Worm (Caenorhabditis elegans): ENCODE measurements around the gene rabn-5.
A peak's percentile ranks its signal among the peaks of the same experiment; 100 is the strongest.

The rabn-5 gene

DNA sequence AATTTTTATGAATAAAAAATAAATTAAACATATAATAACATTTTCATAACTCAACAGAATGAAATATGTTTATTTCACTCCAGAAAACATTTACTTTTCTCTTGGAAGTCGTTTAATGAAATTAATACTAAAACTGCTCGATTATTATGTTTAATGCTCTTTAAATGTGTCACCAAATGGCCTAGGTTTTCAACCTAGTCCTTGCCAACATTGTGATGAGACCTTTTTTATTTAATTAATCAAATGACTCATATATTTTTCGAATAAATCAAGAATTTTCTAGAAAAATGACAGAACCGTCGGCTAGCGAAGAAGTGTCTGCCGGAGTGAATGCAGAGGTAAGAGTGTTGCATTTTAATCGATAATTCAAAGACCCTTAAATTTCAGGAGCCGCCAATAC lies at the start of gene rabn-5:
rabn-5 (plus strand) TSS at position 284 of the 400 bp plus-strand sequence.
- TF ChIP-seq unc-55 (GFP tag; optimal IDR thresholded peaks at IDR 0.05) (peak; percentile 12), che-1 (tag; optimal IDR thresholded peaks at IDR 0.05) (no peak), ceh-14 (tag; optimal IDR thresholded peaks at IDR 0.05) (no peak), pag-3 (tag; optimal IDR thresholded peaks at IDR 0.05; ENCODE audit: borderline replicate concordance) (no peak), pha-4 (tag; optimal IDR thresholded peaks at IDR 0.05) (no peak), K02D7.2 (tag; optimal IDR thresholded peaks at IDR 0.05) (no peak), ets-4 (tag; optimal IDR thresholded peaks at IDR 0.05) (peak; percentile 42), pax-1 (tag; optimal IDR thresholded peaks at IDR 0.05) (no peak), ceh-22 (tag; optimal IDR thresholded peaks at IDR 0.05) (no peak), unc-42 (tag; optimal IDR thresholded peaks at IDR 0.05) (peak; percentile 58)

DNA sequence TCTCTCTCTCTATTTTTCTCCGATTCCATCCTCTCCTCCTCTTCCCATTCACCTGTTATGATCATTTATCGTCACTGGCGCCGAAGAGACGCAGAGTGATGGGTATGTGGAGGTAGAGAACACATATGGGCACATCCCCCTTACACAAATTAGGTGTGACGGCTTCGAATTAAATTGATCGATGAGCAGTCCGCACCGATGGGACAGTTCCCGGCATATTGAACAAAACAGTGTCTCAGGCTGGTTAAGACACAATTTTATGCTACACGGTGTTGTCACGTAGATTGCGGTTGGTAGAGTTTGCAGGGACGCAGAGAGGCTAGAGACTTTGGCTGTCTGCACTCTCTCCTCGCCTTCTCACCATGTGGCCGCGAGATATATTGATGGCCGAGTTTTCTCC lies 49.6 kb upstream of the rabn-5 start, which contains the start of gene R12B2.7:
R12B2.7 (plus strand) TSS at position 247 of the 400 bp plus-strand sequence.
- TF ChIP-seq K02D7.2 (tag; optimal IDR thresholded peaks at IDR 0.05) (no peak), tbx-2 (tag; optimal IDR thresholded peaks at IDR 0.05) (peak; percentile 13), unc-55 (GFP tag; optimal IDR thresholded peaks at IDR 0.05) (peak; percentile 34)

DNA sequence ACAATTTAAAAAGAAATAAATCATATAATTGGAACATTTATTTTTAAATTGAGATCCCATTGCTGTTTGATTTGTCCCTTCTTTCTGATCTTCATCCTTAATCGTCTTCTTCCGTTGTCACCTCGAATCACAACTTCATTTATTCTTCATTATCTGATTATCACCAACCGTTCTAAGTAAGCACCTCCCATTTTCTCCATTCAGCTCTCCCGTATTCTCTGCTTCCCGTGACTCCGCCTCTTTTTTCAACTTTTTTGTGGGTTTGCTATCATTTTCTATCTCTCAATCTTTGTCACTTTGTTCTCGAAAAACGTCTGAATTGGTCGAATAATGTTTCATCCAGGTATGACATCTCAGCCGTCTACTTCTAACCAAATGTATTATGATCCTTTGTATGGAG lies 48.4 kb upstream of the rabn-5 start, which contains the start of gene sma-4:
sma-4 (plus strand) TSS at position 301 of the 400 bp plus-strand sequence.
- no peak for TF ChIP-seq unc-86 (tag; optimal IDR thresholded peaks at IDR 0.05)
- no peak for TF ChIP-seq tbx-2 (tag; optimal IDR thresholded peaks at IDR 0.05)
- TF ChIP-seq lim-6 (tag; optimal IDR thresholded peaks at IDR 0.05) = no peak
- no peak for TF ChIP-seq ref-2 (tag; optimal IDR thresholded peaks at IDR 0.05)
- no peak for TF ChIP-seq pat-9 (tag; optimal IDR thresholded peaks at IDR 0.05)
- no peak for TF ChIP-seq fax-1 (tag; optimal IDR thresholded peaks at IDR 0.05)
- no peak for TF ChIP-seq pha-4 (tag; optimal IDR thresholded peaks at IDR 0.05)
- no peak for TF ChIP-seq zip-5 (tag; optimal IDR thresholded peaks at IDR 0.05)
- no peak for TF ChIP-seq ceh-2 (tag; optimal IDR thresholded peaks at IDR 0.05)
- no peak for TF ChIP-seq ceh-19 (GFP tag; optimal IDR thresholded peaks at IDR 0.05)
- TF ChIP-seq fkh-10 (GFP tag; optimal IDR thresholded peaks at IDR 0.05) = no peak
- no peak for TF ChIP-seq tbx-7 (tag; optimal IDR thresholded peaks at IDR 0.05)
- no peak for TF ChIP-seq ceh-31 (tag; optimal IDR thresholded peaks at IDR 0.05)
- no peak for TF ChIP-seq F13H6.1 (tag; optimal IDR thresholded peaks at IDR 0.05)
- TF ChIP-seq ceh-24 (tag; optimal IDR thresholded peaks at IDR 0.05) = no peak
- TF ChIP-seq dmd-4 (tag; optimal IDR thresholded peaks at IDR 0.05; ENCODE audit: borderline replicate concordance) = no peak

DNA sequence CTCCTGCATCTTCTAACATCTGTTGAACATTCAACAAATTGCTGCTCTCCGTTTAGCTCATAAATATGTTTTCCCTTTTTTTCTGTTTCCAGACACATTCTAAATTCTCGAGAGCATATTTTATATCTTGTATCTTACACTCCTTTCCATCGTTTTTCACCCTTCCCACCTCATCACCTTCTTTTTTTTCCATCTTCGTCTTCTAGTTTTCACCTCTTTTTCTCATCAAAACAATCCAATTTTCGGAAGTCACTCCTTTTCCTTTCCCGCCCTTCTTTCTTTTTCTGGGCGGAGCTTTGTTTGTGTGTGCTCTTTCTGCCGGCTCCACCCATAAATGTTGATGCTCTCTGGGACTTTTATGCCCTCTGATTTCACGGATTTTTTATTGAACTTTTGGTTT lies 41.5 kb upstream of the rabn-5 start:
- TF ChIP-seq ceh-22 (tag; optimal IDR thresholded peaks at IDR 0.05) (no peak), Y22D7AL.16 (tag; optimal IDR thresholded peaks at IDR 0.05) (no peak), ztf-16 (tag; optimal IDR thresholded peaks at IDR 0.05) (no peak), tbx-2 (tag; optimal IDR thresholded peaks at IDR 0.05) (no peak), unc-42 (tag; optimal IDR thresholded peaks at IDR 0.05) (peak; percentile 63)

DNA sequence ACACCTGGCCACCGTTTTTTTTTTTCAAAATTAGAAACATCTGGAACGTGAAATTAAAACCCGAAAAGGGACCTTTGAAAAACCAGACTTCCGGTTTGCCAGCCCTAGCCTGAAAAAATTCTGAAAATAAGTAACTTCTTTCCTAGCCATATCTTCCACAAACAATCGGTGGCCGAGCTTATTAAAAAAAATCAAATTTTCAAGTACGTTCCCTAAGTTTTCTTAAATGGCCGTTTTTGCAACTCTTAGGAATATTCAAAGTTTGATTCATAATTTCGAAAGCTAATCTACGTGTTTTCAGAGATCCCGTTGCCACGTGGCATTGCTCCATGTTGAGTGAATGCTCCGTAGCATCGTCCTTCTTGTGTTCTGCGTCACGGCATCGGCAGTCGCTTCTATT lies 40.7 kb upstream of the rabn-5 start, which contains the start of gene R12B2.8:
R12B2.8 (plus strand) TSS at position 301 of the 400 bp plus-strand sequence.
- TF ChIP-seq npax-4 (tag; optimal IDR thresholded peaks at IDR 0.05) (no peak), C08G9.2 (tag; optimal IDR thresholded peaks at IDR 0.05) (no peak), ceh-31 (tag; optimal IDR thresholded peaks at IDR 0.05) (no peak), ceh-34 (tag; optimal IDR thresholded peaks at IDR 0.05) (no peak), hlh-30 (tag; optimal IDR thresholded peaks at IDR 0.05; ENCODE audit: insufficient read depth) (no peak), ets-4 (tag; optimal IDR thresholded peaks at IDR 0.05) (no peak), nhr-232 (tag; optimal IDR thresholded peaks at IDR 0.05) (no peak), ceh-30 (tag; optimal IDR thresholded peaks at IDR 0.05) (no peak), pax-1 (tag; optimal IDR thresholded peaks at IDR 0.05) (no peak), fax-1 (tag; optimal IDR thresholded peaks at IDR 0.05) (no peak), sox-4 (tag; optimal IDR thresholded peaks at IDR 0.05) (no peak), hlh-6 (tag; optimal IDR thresholded peaks at IDR 0.05) (no peak), pat-9 (tag; optimal IDR thresholded peaks at IDR 0.05) (no peak)

Measured in whole organism, late embryonic.